Worm (Caenorhabditis elegans): ENCODE measurements around the gene Y41C4A.8.

Gene Y41C4A.8

ce11 chrIII:11738482-11738881, 29.9 kb upstream of the Y41C4A.8 start (continued):
- TF ChIP-seq lin-29 (GFP tag; IDR thresholded peaks at IDR 0.05) (no peak), ceh-20 (GFP tag; IDR thresholded peaks at IDR 0.05) (peak; percentile 62; the same call in 1 of the 2 replicates), daf-16 (GFP tag; optimal IDR thresholded peaks at IDR 0.05) (no peak), daf-16 (tag; optimal IDR thresholded peaks at IDR 0.05) (no peak), ceh-28 (tag; optimal IDR thresholded peaks at IDR 0.05) (no peak), lin-39 (tag; optimal IDR thresholded peaks at IDR 0.05) (peak; percentile 42), rbr-2 (tag; optimal IDR thresholded peaks at IDR 0.05) (peak; percentile 1), snpc-1.2 (GFP tag; IDR thresholded peaks at IDR 0.05) (no peak), F44E2.7 (GFP tag; IDR thresholded peaks at IDR 0.05) (no peak), mdl-1 (tag; optimal IDR thresholded peaks at IDR 0.05) (peak in 1 of 2 experiments; percentile 25), ztf-7 (tag; optimal IDR thresholded peaks at IDR 0.05) (no peak), mxl-2 (GFP tag; conservative IDR thresholded peaks at IDR 0.05) (no peak), tra-1 (GFP tag; IDR thresholded peaks at IDR 0.05) (no peak), dmd-6 (GFP tag; IDR thresholded peaks at IDR 0.05) (peak; percentile 36), attf-4 (tag; optimal IDR thresholded peaks at IDR 0.05) (no peak), lim-7 (GFP tag; IDR thresholded peaks at IDR 0.05) (no peak), aly-2 (tag; optimal IDR thresholded peaks at IDR 0.05) (no peak), mxl-3 (GFP tag; optimal IDR thresholded peaks at IDR 0.05) (no peak), zip-2 (tag; optimal IDR thresholded peaks at IDR 0.05) (no peak), daf-12 (tag; optimal IDR thresholded peaks at IDR 0.05) (no peak), gei-8 (GFP tag; optimal IDR thresholded peaks at IDR 0.05) (no peak), ZK337.2 (GFP tag; IDR thresholded peaks at IDR 0.05) (no peak), ctbp-1 (GFP tag; IDR thresholded peaks at IDR 0.05) (0 out of 2 replicates have a peak, but pooled peaks have one; percentile 36), lin-38 (GFP tag; IDR thresholded peaks at IDR 0.05) (no peak), nhr-111 (GFP tag; optimal IDR thresholded peaks at IDR 0.05) (no peak)

- peak; percentile 29 for TF ChIP-seq aha-1 (tag)
- no peak for TF ChIP-seq dmd-6 (GFP tag; IDR thresholded peaks at IDR 0.05)
- TF ChIP-seq nhr-48 (tag; optimal IDR thresholded peaks at IDR 0.05): no peak
- TF ChIP-seq egl-27 (tag; optimal IDR thresholded peaks at IDR 0.05): no peak
- no peak for TF ChIP-seq rbr-2 (tag; optimal IDR thresholded peaks at IDR 0.05)
Observed at ce11 chrIII:11737527-11737926, 28.9 kb upstream of the Y41C4A.8 start, which contains the start of gene sup-1. Gene sup-1 (minus strand): TSS chrIII:11737627.

- no peak for TF ChIP-seq Y105C5A.15 (GFP tag; IDR thresholded peaks at IDR 0.05)
- no peak for TF ChIP-seq ceh-44 (GFP tag; IDR thresholded peaks at IDR 0.05)
- TF ChIP-seq pqm-1 (tag; optimal IDR thresholded peaks at IDR 0.05): no peak
- peak; percentile 95 for TF ChIP-seq ceh-28 (tag; optimal IDR thresholded peaks at IDR 0.05)
- no peak for TF ChIP-seq ama-1 (optimal IDR thresholded peaks at IDR 0.05)
- no peak for TF ChIP-seq F26F4.8 (GFP tag; conservative IDR thresholded peaks at IDR 0.05)
- TF ChIP-seq mep-1 (tag; optimal IDR thresholded peaks at IDR 0.05): peak; percentile 11
- TF ChIP-seq D1046.2 (GFP tag; IDR thresholded peaks at IDR 0.05): no peak
- no peak for TF ChIP-seq zip-2 (tag; optimal IDR thresholded peaks at IDR 0.05)
Observed at ce11 chrIII:11732943-11733342, 24.3 kb upstream of the Y41C4A.8 start.

ce11 chrIII:11732056-11732455, 23.4 kb upstream of the Y41C4A.8 start, which contains the start of gene Y41C4A.21:
Gene Y41C4A.21 (plus strand): TSS chrIII:11732356.
- TF ChIP-seq T20F7.1 (GFP tag; optimal IDR thresholded peaks at IDR 0.05): no peak
- TF ChIP-seq ZK546.5 (tag; optimal IDR thresholded peaks at IDR 0.05): no peak
- 0 out of 2 replicates have a peak, but pooled peaks have one; percentile 4 for TF ChIP-seq set-16 (GFP tag; IDR thresholded peaks at IDR 0.05)
